Worm (Caenorhabditis elegans) whole organism, L3 larva: ENCODE measurements around the gene F46F5.8.

Experiments
- ama-1 ChIP-seq: fragments of 150-350 bp; optimal IDR thresholded peaks from 2 replicates; lab custom pipeline; 2018
- ceh-82 ChIP-seq: fragments of 150-350 bp; optimal IDR thresholded peaks from 2 replicates; lab custom pipeline; 2014; ENCODE audit warnings: missing biosample characterization, missing genetic modification characterization
- egl-27 ChIP-seq: sonication (generic microtip); optimal IDR thresholded peaks from 4 replicates; lab custom pipeline; 2017; ENCODE audit warnings: missing biosample characterization, missing genetic modification reagents, missing genetic modification characterization
- elt-1 ChIP-seq: fragments of 150-350 bp; optimal IDR thresholded peaks from 2 replicates; lab custom pipeline; 2014; ENCODE audit warnings: missing biosample characterization, missing genetic modification characterization
- elt-3 ChIP-seq, 3 experiments: fragments of 150-350 bp in 1 of 3; sonication (generic microtip) in 2 of 3; optimal IDR thresholded peaks; 2 replicates in 2 of 3; 4 replicates in 1 of 3; lab custom pipeline; 2014 to 2017; ENCODE audit warnings: missing biosample characterization in 3 of 3, missing genetic modification characterization in 3 of 3
- hmg-11 ChIP-seq: sonication (generic microtip); optimal IDR thresholded peaks from 2 replicates; lab custom pipeline; 2016; ENCODE audit warnings: missing genetic modification characterization, missing compliant biosample characterization
- lin-15B ChIP-seq: fragments of 150-350 bp; optimal IDR thresholded peaks from 2 replicates; lab custom pipeline; 2014; ENCODE audit warnings: missing biosample characterization, missing genetic modification characterization
- nhr-12 ChIP-seq: fragments of 150-350 bp; optimal IDR thresholded peaks from 2 replicates; lab custom pipeline; 2014; ENCODE audit warnings: missing biosample characterization, missing genetic modification characterization
- nhr-67 ChIP-seq: fragments of 150-350 bp; optimal IDR thresholded peaks from 2 replicates; lab custom pipeline; 2014; ENCODE audit warnings: missing biosample characterization, missing genetic modification characterization
- ztf-11 ChIP-seq: fragments of 150-350 bp; optimal IDR thresholded peaks from 2 replicates; lab custom pipeline; 2014; ENCODE audit warnings: missing biosample characterization, missing genetic modification characterization

DNA sequence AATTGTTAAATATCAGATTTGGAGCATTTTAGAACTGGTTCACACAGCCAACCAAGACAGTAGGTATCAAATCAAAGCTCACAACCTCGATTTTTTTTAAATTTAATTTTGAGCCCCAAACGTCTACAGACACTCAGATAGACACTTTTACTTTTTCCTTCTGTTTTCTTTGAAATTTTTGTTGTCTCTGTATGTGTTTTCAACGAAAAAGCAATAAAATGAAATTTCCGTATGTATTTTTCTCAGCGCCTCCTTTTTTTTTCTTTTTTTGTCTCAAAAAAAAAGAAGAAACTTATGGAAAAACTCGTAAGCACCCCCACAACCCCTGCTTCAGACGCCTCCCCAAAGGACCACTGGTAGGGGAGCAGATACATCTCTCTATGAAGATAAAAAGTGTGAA, 47.6 kb downstream of the F46F5.8 start:
- TF ChIP-seq ama-1 (lab: Kevin White, UChicago) (no peak), egl-27 (tag; lab: Kevin White, UChicago) (no peak), ztf-11 (no peak), elt-1 (tag; lab: Kevin White, UChicago) (no peak), nhr-67 (tag; lab: Kevin White, UChicago) (no peak), nhr-12 (tag; lab: Kevin White, UChicago) (no peak), ceh-82 (tag; lab: Kevin White, UChicago) (no peak), hmg-11 (no peak), lin-15B (no peak), elt-3 (tag; optimal IDR thresholded peaks at IDR 0.05; lab: Kevin White, UChicago) (no peak)
